Worm (Caenorhabditis elegans) whole organism, mixed stage, embryonic: Measurements from ENCODE around the gene smcl-1.

ENCODE experiments used
- ces-1 ChIP-seq: fragments of 150-350 bp; optimal IDR thresholded peaks from 2 replicates; lab custom pipeline; 2014; ENCODE audit warnings: missing biosample characterization, missing genetic modification reagents, missing genetic modification characterization
- lsy-2 ChIP-seq: fragments of 150-350 bp; optimal IDR thresholded peaks from 2 replicates; lab custom pipeline; 2014; ENCODE audit warnings: missing biosample characterization, missing genetic modification characterization
- mep-1 ChIP-seq: fragments of 150-350 bp; optimal IDR thresholded peaks from 2 replicates; lab custom pipeline; 2017; ENCODE audit warnings: missing biosample characterization, missing genetic modification reagents, missing genetic modification characterization, inconsistent platforms
- nhr-28 ChIP-seq: fragments of 150-350 bp; optimal IDR thresholded peaks from 2 replicates; lab custom pipeline; 2014; ENCODE audit warnings: missing biosample characterization, missing genetic modification characterization
- ztf-11 ChIP-seq: fragments of 150-350 bp; optimal IDR thresholded peaks from 2 replicates; lab custom pipeline; 2014; ENCODE audit warnings: missing biosample characterization, missing genetic modification characterization

- TF ChIP-seq mep-1 (tag; lab: Kevin White, UChicago) (no peak), ztf-11 (no peak), lsy-2 (tag; lab: Kevin White, UChicago) (no peak), ces-1 (GFP tag; lab: Kevin White, UChicago) (peak; percentile 65), nhr-28 (tag; lab: Kevin White, UChicago) (no peak)
These were observed 20.1 kb upstream of the smcl-1 start for ce11 chrX:11673063-11673759.
